Worm (Caenorhabditis elegans) whole organism, early embryonic: Measurements from ENCODE around the gene nspg-6.

Source experiments
- ama-1 ChIP-seq: fragments of 150-350 bp; optimal IDR thresholded peaks from 2 replicates; lab custom pipeline; 2014
- ceh-13 ChIP-seq: fragments of 200-800 bp; sonication (Bioruptor generic); optimal IDR thresholded peaks from 2 replicates; lab custom pipeline; 2018; ENCODE audit warnings: mild to moderate bottlenecking, missing genetic modification characterization, missing compliant biosample characterization
- flt-1 ChIP-seq: fragments of 200-800 bp; sonication (Bioruptor generic); IDR thresholded peaks from 2 replicates; pipeline ENCODE4 v1.3.6; 2022; ENCODE audit warnings: missing genetic modification characterization, missing compliant biosample characterization
- hmbx-1 ChIP-seq: sonication (generic microtip); optimal IDR thresholded peaks from 2 replicates; lab custom pipeline; 2016; ENCODE audit warnings: mild to moderate bottlenecking, missing genetic modification characterization, missing compliant biosample characterization
- sea-1 ChIP-seq: fragments of 200-800 bp; sonication (Bioruptor generic); conservative IDR thresholded peaks from 2 replicates; pipeline ENCODE4 v1.3.6; 2022; ENCODE audit warnings: missing genetic modification characterization, missing compliant biosample characterization

- no peak for TF ChIP-seq flt-1 (GFP tag; lab: Robert Waterston, UW)
- TF ChIP-seq ceh-13 = no peak
- no peak for TF ChIP-seq sea-1
- TF ChIP-seq hmbx-1 (tag; lab: Kevin White, UChicago) = no peak
- TF ChIP-seq ama-1 = no peak
Observed at ce11 chrIII:7317354-7317753, 2.6 kb upstream of the nspg-6 start.
